Worm (Caenorhabditis elegans) whole organism, L4 larva: ENCODE data around the gene M6.4.
A peak's percentile ranks its signal among the peaks of the same experiment; 100 is the strongest.

Experiments
- D1046.2 ChIP-seq: fragments of 200-800 bp; sonication (Bioruptor generic); IDR thresholded peaks from 2 replicates; pipeline ENCODE4 v1.3.6; 2022; ENCODE audit warnings: missing genetic modification characterization, missing compliant biosample characterization
- F10B5.3 ChIP-seq: sonication (generic microtip); optimal IDR thresholded peaks from 2 replicates; lab custom pipeline; 2016; ENCODE audit warnings: mild to moderate bottlenecking, missing genetic modification characterization, missing compliant biosample characterization
- F37D6.2 ChIP-seq: sonication (generic microtip); optimal IDR thresholded peaks from 2 replicates; lab custom pipeline; 2016; ENCODE audit warnings: mild to moderate bottlenecking, missing genetic modification characterization, missing compliant biosample characterization
- ZK546.5 ChIP-seq, 2 experiments: sonication (generic microtip); optimal IDR thresholded peaks; 2 replicates each; lab custom pipeline; 2017; ENCODE audit warnings: missing biosample characterization in 2 of 2, missing genetic modification characterization in 2 of 2
- aha-1 ChIP-seq: fragments of 150-350 bp; peaks from one replicate; lab custom pipeline; 2014; ENCODE audit warnings: missing biosample characterization, missing genetic modification characterization
- ceh-20 ChIP-seq: fragments of 200-800 bp; sonication (Bioruptor generic); IDR thresholded peaks from 2 replicates; pipeline ENCODE4 v1.3.6; 2022; ENCODE audit warnings: missing genetic modification reagents, missing genetic modification characterization, missing compliant biosample characterization
- ceh-28 ChIP-seq: fragments of 150-350 bp; optimal IDR thresholded peaks from 2 replicates; lab custom pipeline; 2014; ENCODE audit warnings: missing biosample characterization, missing genetic modification reagents, missing genetic modification characterization
- ceh-32 ChIP-seq: sonication (generic microtip); optimal IDR thresholded peaks from 2 replicates; lab custom pipeline; 2016; ENCODE audit warnings: mild to moderate bottlenecking, missing genetic modification characterization, missing compliant biosample characterization; ENCODE audit not compliant: poor library complexity
- ceh-82 ChIP-seq: sonication (generic microtip); optimal IDR thresholded peaks from 2 replicates; lab custom pipeline; 2017; ENCODE audit warnings: missing biosample characterization, missing genetic modification characterization
- ctbp-1 ChIP-seq: fragments of 200-800 bp; sonication (Bioruptor generic); IDR thresholded peaks from 2 replicates; pipeline ENCODE4 v1.3.6; 2022; ENCODE audit warnings: missing genetic modification reagents, missing genetic modification characterization, missing compliant biosample characterization
- daf-12 ChIP-seq: fragments of 150-350 bp; optimal IDR thresholded peaks from 2 replicates; lab custom pipeline; 2014; ENCODE audit warnings: missing biosample characterization, missing genetic modification reagents, missing genetic modification characterization
- daf-16 ChIP-seq, 3 experiments: sonication (generic microtip); optimal IDR thresholded peaks; 2 replicates each; lab custom pipeline; 2016 to 2017; ENCODE audit warnings: missing genetic modification characterization in 3 of 3, missing genetic modification reagents in 3 of 3, mild to moderate bottlenecking in 2 of 3, missing compliant biosample characterization in 2 of 3, missing biosample characterization in 1 of 3, moderate library complexity in 1 of 3
- daf-8 ChIP-seq: fragments of 200-800 bp; sonication (Bioruptor generic); IDR thresholded peaks from 2 replicates; pipeline ENCODE4 v1.3.6; 2022; ENCODE audit warnings: missing genetic modification characterization, missing compliant biosample characterization
- dmd-6 ChIP-seq: fragments of 200-800 bp; sonication (Bioruptor generic); IDR thresholded peaks from 2 replicates; pipeline ENCODE4 v1.3.6; 2022; ENCODE audit warnings: missing genetic modification reagents, missing genetic modification characterization, missing compliant biosample characterization
- dpl-1 ChIP-seq: fragments of 150-350 bp; optimal IDR thresholded peaks from 2 replicates; lab custom pipeline; 2014; ENCODE audit warnings: missing biosample characterization, missing genetic modification reagents, missing genetic modification characterization
- duxl-1 ChIP-seq: sonication (generic microtip); optimal IDR thresholded peaks from 2 replicates; lab custom pipeline; 2016; ENCODE audit warnings: mild to moderate bottlenecking, missing genetic modification characterization, moderate library complexity, missing compliant biosample characterization; ENCODE audit not compliant: poor library complexity
- fos-1 ChIP-seq: fragments of 150-350 bp; optimal IDR thresholded peaks from 2 replicates; lab custom pipeline; 2014; ENCODE audit warnings: missing biosample characterization, missing genetic modification characterization
- gei-8 ChIP-seq: fragments of 200-800 bp; sonication (Bioruptor generic); optimal IDR thresholded peaks from 2 replicates; lab custom pipeline; 2018; ENCODE audit warnings: mild to moderate bottlenecking, missing genetic modification characterization, missing compliant biosample characterization
- hlh-11 ChIP-seq: fragments of 200-800 bp; sonication (Bioruptor generic); optimal IDR thresholded peaks from 2 replicates; lab custom pipeline; 2018; ENCODE audit warnings: mild to moderate bottlenecking, missing genetic modification characterization, missing compliant biosample characterization
- hlh-30 ChIP-seq: sonication (generic microtip); optimal IDR thresholded peaks from 2 replicates; lab custom pipeline; 2017; ENCODE audit warnings: antibody characterized with exemption, mild to moderate bottlenecking, missing genetic modification characterization, missing compliant biosample characterization; ENCODE audit not compliant: insufficient read depth
- jun-1 ChIP-seq: fragments of 150-350 bp; optimal IDR thresholded peaks from 2 replicates; lab custom pipeline; 2014; ENCODE audit warnings: missing biosample characterization, missing genetic modification reagents, missing genetic modification characterization
- lin-1 ChIP-seq: fragments of 200-800 bp; sonication (Bioruptor generic); IDR thresholded peaks from 2 replicates; pipeline ENCODE4 v1.3.6; 2022; ENCODE audit warnings: missing genetic modification reagents, missing genetic modification characterization, missing compliant biosample characterization
- lin-39 ChIP-seq: fragments of 150-350 bp; optimal IDR thresholded peaks from 2 replicates; lab custom pipeline; 2014; ENCODE audit warnings: missing biosample characterization, missing genetic modification reagents, missing genetic modification characterization
- lsy-2 ChIP-seq, 2 experiments: fragments of 150-350 bp in 1 of 2; sonication (generic microtip) in 1 of 2; optimal IDR thresholded peaks; 2 replicates each; lab custom pipeline; 2014 to 2017; ENCODE audit warnings: missing biosample characterization in 2 of 2, missing genetic modification characterization in 2 of 2
- mdl-1 ChIP-seq, 2 experiments: fragments of 150-350 bp in 1 of 2; sonication (generic microtip) in 1 of 2; optimal IDR thresholded peaks; 2 replicates each; lab custom pipeline; 2014 to 2017; ENCODE audit warnings: missing biosample characterization in 2 of 2, missing genetic modification characterization in 2 of 2
- mep-1 ChIP-seq: fragments of 150-350 bp; sonication (generic microtip); optimal IDR thresholded peaks from 3 replicates; lab custom pipeline; 2014; ENCODE audit warnings: missing biosample characterization, missing genetic modification characterization
- nhr-10 ChIP-seq: fragments of 150-350 bp; optimal IDR thresholded peaks from 2 replicates; lab custom pipeline; 2014; ENCODE audit warnings: missing biosample characterization, missing genetic modification characterization
- nhr-111 ChIP-seq: fragments of 200-800 bp; sonication (Bioruptor generic); optimal IDR thresholded peaks from 2 replicates; lab custom pipeline; 2018; ENCODE audit warnings: mild to moderate bottlenecking, missing genetic modification characterization, missing compliant biosample characterization
- nhr-237 ChIP-seq: sonication (generic microtip); optimal IDR thresholded peaks from 2 replicates; lab custom pipeline; 2017; ENCODE audit warnings: missing biosample characterization, missing genetic modification characterization
- nhr-25 ChIP-seq: sonication (generic microtip); optimal IDR thresholded peaks from 2 replicates; lab custom pipeline; 2017; ENCODE audit warnings: missing genetic modification characterization, mild to moderate bottlenecking, missing compliant biosample characterization, antibody characterized with exemption, moderate library complexity, borderline replicate concordance; ENCODE audit not compliant: insufficient read depth
- nhr-28 ChIP-seq: fragments of 150-350 bp; optimal IDR thresholded peaks from 2 replicates; lab custom pipeline; 2014; ENCODE audit warnings: missing biosample characterization, missing genetic modification characterization
- nhr-41 ChIP-seq: fragments of 200-800 bp; sonication (Bioruptor generic); IDR thresholded peaks from 2 replicates; pipeline ENCODE4 v1.3.6; 2022; ENCODE audit warnings: missing genetic modification reagents, missing genetic modification characterization, missing compliant biosample characterization
- nhr-48 ChIP-seq: sonication (generic microtip); optimal IDR thresholded peaks from 2 replicates; lab custom pipeline; 2016; ENCODE audit warnings: mild to moderate bottlenecking, missing genetic modification characterization, missing compliant biosample characterization
- nhr-76 ChIP-seq: fragments of 150-350 bp; optimal IDR thresholded peaks from 2 replicates; lab custom pipeline; 2014; ENCODE audit warnings: missing biosample characterization, missing genetic modification characterization
- pha-4 ChIP-seq, 2 experiments: fragments of 150-350 bp in 1 of 2; fragments of 200-800 bp in 1 of 2; sonication (Bioruptor generic) in 1 of 2; IDR thresholded peaks in 1 of 2; optimal IDR thresholded peaks in 1 of 2; 2 replicates each; pipeline versions ENCODE4 v1.3.6 to Lab custom; 2014 to 2022; ENCODE audit warnings: missing genetic modification characterization in 2 of 2, missing genetic modification reagents in 2 of 2, missing biosample characterization in 1 of 2, missing compliant biosample characterization in 1 of 2
- php-3 ChIP-seq: fragments of 200-800 bp; sonication (Bioruptor generic); IDR thresholded peaks from 2 replicates; pipeline ENCODE4 v1.3.6; 2022; ENCODE audit warnings: missing genetic modification reagents, missing genetic modification characterization, missing compliant biosample characterization
- pqm-1 ChIP-seq: sonication (generic microtip); optimal IDR thresholded peaks from 2 replicates; lab custom pipeline; 2017; ENCODE audit warnings: missing biosample characterization, missing genetic modification characterization
- rbr-2 ChIP-seq: sonication (generic microtip); optimal IDR thresholded peaks from 2 replicates; lab custom pipeline; 2016; ENCODE audit warnings: missing genotype, missing genetic modification characterization, missing compliant biosample characterization
- spr-1 ChIP-seq: sonication (generic microtip); optimal IDR thresholded peaks from 2 replicates; lab custom pipeline; 2016; ENCODE audit warnings: mild to moderate bottlenecking, missing genetic modification characterization, missing compliant biosample characterization
- tra-1 ChIP-seq: fragments of 200-800 bp; sonication (Bioruptor generic); IDR thresholded peaks from 2 replicates; pipeline ENCODE4 v1.3.6; 2022; ENCODE audit warnings: missing genetic modification reagents, missing genetic modification characterization, missing compliant biosample characterization
- unc-130 ChIP-seq: sonication (generic microtip); optimal IDR thresholded peaks from 2 replicates; lab custom pipeline; 2016; ENCODE audit warnings: missing genetic modification reagents, missing genetic modification characterization, missing compliant biosample characterization
- unc-39 ChIP-seq: sonication (generic microtip); optimal IDR thresholded peaks from 2 replicates; lab custom pipeline; 2017; ENCODE audit warnings: missing biosample characterization, missing genetic modification characterization
- unc-62 ChIP-seq, 3 experiments: fragments of 150-350 bp in 1 of 3; sonication (generic microtip); optimal IDR thresholded peaks in 2 of 3; peaks in 1 of 3; 1 replicate in 1 of 3; 2 replicates in 2 of 3; lab custom pipeline; 2014 to 2017; ENCODE audit warnings: missing biosample characterization in 3 of 3, missing genetic modification characterization in 3 of 3, missing genetic modification reagents in 3 of 3, missing genotype in 1 of 3
- vab-7 ChIP-seq: fragments of 200-800 bp; sonication (Bioruptor generic); IDR thresholded peaks from 2 replicates; pipeline ENCODE4 v1.3.6; 2022; ENCODE audit warnings: missing genetic modification reagents, missing genetic modification characterization, missing compliant biosample characterization
- zag-1 ChIP-seq: fragments of 150-350 bp; optimal IDR thresholded peaks from 2 replicates; lab custom pipeline; 2014; ENCODE audit warnings: missing biosample characterization, missing genetic modification characterization
- zfp-2 ChIP-seq: sonication (generic microtip); optimal IDR thresholded peaks from 2 replicates; lab custom pipeline; 2016; ENCODE audit warnings: mild to moderate bottlenecking, missing genetic modification characterization, missing compliant biosample characterization
- zip-11 ChIP-seq: fragments of 200-800 bp; sonication (Bioruptor generic); IDR thresholded peaks from 2 replicates; pipeline ENCODE4 v1.3.6; 2022; ENCODE audit warnings: missing genetic modification characterization, missing compliant biosample characterization
- ztf-7 ChIP-seq: fragments of 150-350 bp; optimal IDR thresholded peaks from 2 replicates; lab custom pipeline; 2014; ENCODE audit warnings: missing biosample characterization, missing genetic modification characterization

M6.4 gene

DNA sequence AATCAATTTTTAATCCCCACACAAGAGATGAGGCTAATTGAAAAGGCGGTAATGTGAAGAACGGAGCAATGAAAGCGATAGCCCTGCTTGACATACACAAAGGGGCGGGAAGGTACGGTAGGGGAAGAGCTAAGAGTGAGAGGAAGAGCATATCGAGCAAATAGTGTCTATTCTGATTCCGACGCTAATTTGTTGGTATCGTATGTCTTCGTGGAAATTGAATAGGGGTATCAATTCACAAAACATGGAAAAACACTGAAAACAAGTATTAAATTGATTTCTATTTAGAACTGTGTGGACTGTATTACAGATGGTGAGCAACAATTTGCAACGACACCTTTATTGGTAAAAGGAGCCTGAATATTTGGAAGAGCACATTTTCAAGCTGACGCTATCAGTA lies 7.9 kb downstream of the M6.4 start, which contains the start of gene pha-2:
Gene pha-2, minus strand, starts transcription at position 101 of the 400 bp plus-strand sequence.
- no peak for TF ChIP-seq daf-12 (tag; lab: Kevin White, UChicago)
- TF ChIP-seq ztf-7 (tag; lab: Kevin White, UChicago), result no peak
- no peak for TF ChIP-seq unc-39
- no peak for TF ChIP-seq ceh-82 (tag; lab: Kevin White, UChicago)
- TF ChIP-seq rbr-2, result no peak
- TF ChIP-seq ZK546.5 (tag; optimal IDR thresholded peaks at IDR 0.05; lab: Kevin White, UChicago), result no peak
- TF ChIP-seq php-3 (GFP tag; lab: Robert Waterston, UW), result no peak
- no peak for TF ChIP-seq nhr-76 (tag; lab: Kevin White, UChicago)
- TF ChIP-seq nhr-41 (GFP tag; lab: Robert Waterston, UW), result no peak
- no peak for TF ChIP-seq ceh-32 (tag; lab: Kevin White, UChicago)
- TF ChIP-seq unc-130 (GFP tag; lab: Kevin White, UChicago), result no peak
- no peak for TF ChIP-seq mdl-1 (tag; optimal IDR thresholded peaks at IDR 0.05; lab: Kevin White, UChicago)
- TF ChIP-seq vab-7 (GFP tag; lab: Robert Waterston, UW), result no peak
- no peak for TF ChIP-seq fos-1
- no peak for TF ChIP-seq F10B5.3
- no peak for TF ChIP-seq dpl-1
- TF ChIP-seq lin-39 (tag; lab: Kevin White, UChicago), result no peak

DNA sequence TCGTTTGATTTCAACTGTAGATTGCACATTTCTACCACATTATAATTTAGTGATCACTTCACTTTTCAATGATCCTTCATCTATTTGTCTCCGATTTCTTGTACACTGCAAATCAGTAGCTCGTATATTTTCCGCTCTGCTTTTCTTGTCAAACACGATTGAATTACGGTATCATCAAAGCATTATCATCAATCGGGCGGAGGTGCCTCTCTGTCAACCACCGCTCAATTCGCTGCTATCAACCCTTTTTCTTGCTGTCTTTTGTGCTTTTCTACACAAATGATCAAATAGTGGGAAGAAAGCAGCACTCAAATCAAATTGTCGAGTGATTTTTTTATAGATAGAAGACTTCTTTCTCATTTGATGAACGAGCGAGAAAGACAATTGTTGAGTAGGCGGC lies 8.6 kb downstream of the M6.4 start:
- TF ChIP-seq daf-16 (GFP tag; optimal IDR thresholded peaks at IDR 0.05; lab: Kevin White, UChicago) (no peak), daf-16 (tag; optimal IDR thresholded peaks at IDR 0.05; lab: Kevin White, UChicago) (peak; percentile 31), daf-12 (tag; lab: Kevin White, UChicago) (no peak), unc-62 (GFP tag; optimal IDR thresholded peaks at IDR 0.05 in 1 of 2; lab: Kevin White, UChicago) (peak in 1 of 2 experiments; percentile 94), unc-62 (tag; optimal IDR thresholded peaks at IDR 0.05; lab: Kevin White, UChicago) (no peak), pqm-1 (peak; percentile 69), daf-8 (GFP tag; lab: Robert Waterston, UW) (no peak), ctbp-1 (GFP tag; lab: Robert Waterston, UW) (no peak), hlh-11 (tag; lab: Kevin White, UChicago) (peak; percentile 50), zfp-2 (tag; lab: Kevin White, UChicago) (no peak), gei-8 (no peak), nhr-25 (tag; lab: Kevin White, UChicago) (no peak), ceh-28 (tag; lab: Kevin White, UChicago) (no peak), unc-130 (GFP tag; lab: Kevin White, UChicago) (no peak), dmd-6 (GFP tag; lab: Robert Waterston, UW) (peak; percentile 69), tra-1 (GFP tag; lab: Robert Waterston, UW) (no peak), zip-11 (GFP tag; lab: Robert Waterston, UW) (no peak), duxl-1 (tag; lab: Kevin White, UChicago) (no peak), nhr-48 (no peak), zag-1 (no peak), nhr-111 (GFP tag; lab: Kevin White, UChicago) (no peak), aha-1 (tag; lab: Kevin White, UChicago) (peak; percentile 37), nhr-237 (tag; lab: Kevin White, UChicago) (no peak), ceh-20 (GFP tag; lab: Robert Waterston, UW) (no peak), nhr-10 (tag; lab: Kevin White, UChicago) (no peak), mep-1 (no peak), dpl-1 (no peak), ZK546.5 (tag; optimal IDR thresholded peaks at IDR 0.05; lab: Kevin White, UChicago) (no peak), D1046.2 (GFP tag; lab: Robert Waterston, UW) (no peak), F10B5.3 (no peak), lin-39 (tag; lab: Kevin White, UChicago) (no peak), nhr-76 (tag; lab: Kevin White, UChicago) (no peak), hlh-30 (tag; lab: Kevin White, UChicago) (no peak), spr-1 (no peak), pha-4 (GFP tag; IDR thresholded peaks at IDR 0.05; lab: Robert Waterston, UW) (no peak), pha-4 (tag; optimal IDR thresholded peaks at IDR 0.05; lab: Kevin White, UChicago) (no peak), lin-1 (GFP tag; lab: Robert Waterston, UW) (no peak), jun-1 (tag; lab: Kevin White, UChicago) (no peak), php-3 (GFP tag; lab: Robert Waterston, UW) (peak; percentile 43; the same call in 1 of the 2 replicates), F37D6.2 (tag; lab: Kevin White, UChicago) (no peak), nhr-28 (tag; lab: Kevin White, UChicago) (no peak), lsy-2 (tag; optimal IDR thresholded peaks at IDR 0.05; lab: Kevin White, UChicago) (no peak)
